Worm (Caenorhabditis elegans) whole organism, early embryonic: Measurements from ENCODE around the gene wsp-1.

ENCODE experiments used
- B0310.2 ChIP-seq: sonication (generic microtip); optimal IDR thresholded peaks from 2 replicates; lab custom pipeline; 2016; ENCODE audit warnings: mild to moderate bottlenecking, missing genetic modification characterization, missing compliant biosample characterization
- ama-1 ChIP-seq: fragments of 150-350 bp; optimal IDR thresholded peaks from 2 replicates; lab custom pipeline; 2014
- ceh-13 ChIP-seq: fragments of 200-800 bp; sonication (Bioruptor generic); optimal IDR thresholded peaks from 2 replicates; lab custom pipeline; 2018; ENCODE audit warnings: mild to moderate bottlenecking, missing genetic modification characterization, missing compliant biosample characterization
- ets-7 ChIP-seq: sonication (generic microtip); optimal IDR thresholded peaks from 2 replicates; lab custom pipeline; 2016; ENCODE audit warnings: missing genotype, missing genetic modification characterization, missing compliant biosample characterization
- hmg-4 ChIP-seq: fragments of 200-800 bp; sonication (Bioruptor generic); optimal IDR thresholded peaks from 2 replicates; lab custom pipeline; 2018; ENCODE audit warnings: mild to moderate bottlenecking, missing genetic modification characterization, missing compliant biosample characterization
- hnd-1 ChIP-seq: sonication (generic microtip); optimal IDR thresholded peaks from 2 replicates; lab custom pipeline; 2016; ENCODE audit warnings: missing genetic modification characterization, missing compliant biosample characterization
- pes-1 ChIP-seq: fragments of 200-800 bp; sonication (Bioruptor generic); IDR thresholded peaks from 2 replicates; pipeline ENCODE4 v1.3.6; 2022; ENCODE audit warnings: missing genetic modification reagents, missing genetic modification characterization, missing compliant biosample characterization
- sea-1 ChIP-seq: fragments of 200-800 bp; sonication (Bioruptor generic); conservative IDR thresholded peaks from 2 replicates; pipeline ENCODE4 v1.3.6; 2022; ENCODE audit warnings: missing genetic modification characterization, missing compliant biosample characterization
- tbx-11 ChIP-seq: fragments of 200-800 bp; sonication (Bioruptor generic); IDR thresholded peaks from 2 replicates; pipeline ENCODE4 v1.3.6; 2022; ENCODE audit warnings: missing genetic modification characterization, missing compliant biosample characterization
- tbx-37 ChIP-seq: fragments of 200-800 bp; sonication (Bioruptor generic); conservative IDR thresholded peaks from 2 replicates; pipeline ENCODE4 v1.3.6; 2022; ENCODE audit warnings: missing genetic modification reagents, missing genetic modification characterization, missing compliant biosample characterization

DNA sequence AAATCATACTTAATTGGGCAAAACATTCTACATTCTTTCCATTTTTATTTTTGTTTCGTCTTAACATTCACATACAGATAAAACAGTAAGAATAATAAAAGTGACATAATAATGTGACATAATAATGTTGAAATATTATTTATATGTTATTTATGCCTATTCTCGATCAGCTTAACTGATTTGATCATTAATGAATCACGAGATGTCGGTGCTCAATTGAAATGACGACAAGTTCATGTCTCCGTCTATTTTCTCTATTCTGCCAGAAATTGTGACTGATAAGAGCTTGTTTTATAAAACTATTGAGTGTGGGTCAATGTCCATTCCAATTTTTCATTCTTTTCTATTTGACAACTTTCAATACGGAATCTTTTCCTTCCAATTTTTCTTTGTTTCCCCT is 47.0 kb downstream of the wsp-1 start:
- TF ChIP-seq B0310.2 = no peak
- no peak for TF ChIP-seq hnd-1 (tag; lab: Kevin White, UChicago)
- no peak for TF ChIP-seq ets-7 (tag; lab: Kevin White, UChicago)
- no peak for TF ChIP-seq pes-1 (GFP tag; lab: Robert Waterston, UW)
- TF ChIP-seq hmg-4 (GFP tag; lab: Kevin White, UChicago) = no peak
- no peak for TF ChIP-seq sea-1 (GFP tag; lab: Robert Waterston, UW)
- TF ChIP-seq ama-1 (lab: Kevin White, UChicago) = no peak
- TF ChIP-seq tbx-37 (GFP tag; lab: Robert Waterston, UW) = no peak
- no peak for TF ChIP-seq tbx-11
- TF ChIP-seq ceh-13 (GFP tag; lab: Kevin White, UChicago) = no peak
